Fruit fly (Drosophila melanogaster): ENCODE results near the gene puf.

puf gene

DNA sequence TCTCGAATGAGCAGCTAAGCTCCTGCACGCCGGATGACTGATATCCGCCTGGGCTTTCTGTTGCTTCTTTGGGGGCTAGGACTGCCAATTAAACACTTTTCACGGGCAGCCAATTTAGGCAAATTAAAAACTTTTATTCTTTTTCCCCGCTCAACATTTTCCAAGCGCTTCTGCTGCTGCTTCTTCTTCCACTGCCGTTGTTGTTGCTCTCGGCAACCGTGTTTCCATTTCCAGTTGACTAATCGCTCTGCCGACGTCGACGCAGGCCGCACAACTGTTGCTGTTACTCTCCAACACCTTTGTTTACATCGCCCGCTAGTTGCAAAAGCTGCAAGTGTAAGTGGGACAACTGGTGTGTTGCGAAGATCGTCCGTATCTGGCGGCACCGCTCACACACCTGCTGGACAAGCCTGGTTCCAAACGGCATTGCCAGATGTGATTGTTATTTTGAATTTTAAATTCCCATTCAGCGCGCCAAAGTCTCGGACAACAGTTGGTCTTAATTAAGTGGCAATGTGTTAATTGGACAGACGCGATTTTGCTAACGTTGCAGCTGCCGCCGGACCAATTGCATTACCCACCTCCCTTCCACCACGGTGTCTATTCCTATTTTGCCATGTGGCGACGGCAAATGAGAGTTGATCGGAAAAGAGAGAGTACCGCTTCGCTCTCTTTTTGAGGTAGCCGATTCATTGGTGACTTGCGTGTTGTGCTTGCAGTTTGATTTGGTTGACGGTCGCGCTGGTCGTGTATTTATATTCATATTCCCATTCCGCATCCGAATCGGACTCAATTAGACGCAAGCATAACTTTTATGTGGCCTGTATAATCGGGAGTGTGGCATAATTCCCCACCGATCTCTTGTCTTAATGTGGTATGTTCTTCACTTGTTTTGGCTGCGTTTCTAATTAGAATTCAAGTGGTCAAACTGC, 19.7 kb downstream of the puf start, which contains the start of gene Wsck:
TSS of gene Wsck (minus strand) at position 199 of the 932 bp plus-strand sequence.
- TF ChIP-seq OdsH (GFP tag; optimal IDR thresholded peaks at IDR 0.05) (no peak), CG1621 (tag; optimal IDR thresholded peaks at IDR 0.05) (peak; percentile 67), Gug (GFP tag; IDR thresholded peaks at IDR 0.05) (no peak), fkh (GFP tag; optimal IDR thresholded peaks at IDR 0.05) (peak; percentile 98), Lpt (GFP tag; optimal IDR thresholded peaks at IDR 0.05) (peak; percentile 53), eg (GFP tag; IDR thresholded peaks at IDR 0.05) (peak; percentile 37; the same call in 1 of the 3 replicates), dsx (GFP tag; optimal IDR thresholded peaks at IDR 0.05; ENCODE audit: poor library complexity, severe bottlenecking) (no peak), CG6163 (GFP tag; IDR thresholded peaks at IDR 0.05) (peak; percentile 55; the same call in 1 of the 3 replicates), CG7368 (GFP tag; optimal IDR thresholded peaks at IDR 0.05) (no peak), Sox14 (GFP tag; optimal IDR thresholded peaks at IDR 0.05) (peak; percentile 96), esn (GFP tag; optimal IDR thresholded peaks at IDR 0.05) (peak; percentile 39), CG8119 (GFP tag; IDR thresholded peaks at IDR 0.05) (peak; percentile 21; the same call in 1 of the 3 replicates), CG8319 (GFP tag; optimal IDR thresholded peaks at IDR 0.05) (no peak), Eip78C (GFP tag) (peak; percentile 71), net (GFP tag; optimal IDR thresholded peaks at IDR 0.05) (peak; percentile 24), topi (GFP tag; optimal IDR thresholded peaks at IDR 0.05) (no peak), CG16779 (tag; optimal IDR thresholded peaks at IDR 0.05) (no peak)

DNA sequence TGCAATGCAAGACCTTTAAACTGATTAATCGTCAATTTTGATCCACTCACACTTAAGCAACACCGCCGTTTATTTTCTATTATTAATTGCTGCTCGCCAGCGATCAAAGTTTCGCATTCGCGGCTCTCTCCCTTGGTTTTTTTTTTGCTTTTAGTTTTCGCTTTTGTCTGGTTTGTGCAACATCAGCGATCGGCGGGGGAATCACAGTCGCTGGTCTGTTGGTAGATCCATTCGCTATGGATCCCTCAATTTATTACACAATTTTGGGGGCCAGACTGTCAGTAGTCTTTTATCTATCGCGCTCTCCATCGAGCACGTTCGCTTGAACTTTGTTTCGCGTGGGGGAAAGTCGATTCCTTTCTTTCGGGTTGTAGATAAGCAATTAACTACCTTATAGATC, 23.2 kb downstream of the puf start:
- TF ChIP-seq Blimp-1 (GFP tag; optimal IDR thresholded peaks at IDR 0.05) (no peak), ss (GFP tag; optimal IDR thresholded peaks at IDR 0.05) (no peak), vri (GFP tag; optimal IDR thresholded peaks at IDR 0.05) (peak; percentile 43), CG32006 (GFP tag; optimal IDR thresholded peaks at IDR 0.05) (no peak), CG6276 (GFP tag; optimal IDR thresholded peaks at IDR 0.05) (peak; percentile 15), eg (GFP tag; IDR thresholded peaks at IDR 0.05) (peak; percentile 24; the same call in 1 of the 3 replicates)

DNA sequence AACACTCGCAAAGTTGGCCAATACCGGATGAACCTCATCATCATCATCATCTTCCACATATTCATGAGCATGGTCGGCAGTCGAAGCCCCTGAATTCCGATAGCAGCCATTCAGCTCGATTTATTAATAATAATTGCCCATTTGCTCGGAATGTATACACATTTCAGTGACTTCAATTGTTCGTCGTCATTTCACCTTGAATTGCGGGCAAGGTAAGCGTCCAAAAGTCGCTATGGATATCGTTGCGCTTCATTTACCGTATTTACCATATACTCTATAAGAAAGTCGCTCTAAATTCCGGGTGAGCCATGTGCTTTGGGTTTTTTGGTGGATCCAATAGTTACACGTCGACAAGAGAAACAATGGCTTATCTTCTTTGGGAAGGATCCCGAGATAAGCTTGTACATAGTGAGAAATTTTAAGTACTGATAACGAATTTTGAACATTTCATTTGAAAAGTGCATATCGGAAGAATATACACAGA, 23.8 kb downstream of the puf start:
- peak; percentile 17 for TF ChIP-seq acj6 (GFP tag; optimal IDR thresholded peaks at IDR 0.05)
- peak; percentile 36 for TF ChIP-seq Sox102F (GFP tag; optimal IDR thresholded peaks at IDR 0.05)
- TF ChIP-seq OdsH (GFP tag; optimal IDR thresholded peaks at IDR 0.05), result no peak
- no peak for TF ChIP-seq salr (GFP tag; optimal IDR thresholded peaks at IDR 0.05)
- TF ChIP-seq CG31627 (GFP tag; optimal IDR thresholded peaks at IDR 0.05), result peak; percentile 46
- TF ChIP-seq CG8632 (GFP tag; optimal IDR thresholded peaks at IDR 0.05), result peak; percentile 46
- no peak for TF ChIP-seq CG11294 (GFP tag; IDR thresholded peaks at IDR 0.05)
- peak; percentile 10 for TF ChIP-seq fd59A (GFP tag; optimal IDR thresholded peaks at IDR 0.05)
- no peak for TF ChIP-seq vri (GFP tag; optimal IDR thresholded peaks at IDR 0.05)
- TF ChIP-seq Sox14 (GFP tag; optimal IDR thresholded peaks at IDR 0.05), result peak; percentile 36
- no peak for TF ChIP-seq CG11902 (GFP tag; optimal IDR thresholded peaks at IDR 0.05)
- no peak for TF ChIP-seq Met (GFP tag; optimal IDR thresholded peaks at IDR 0.05)
- no peak for TF ChIP-seq CG16779 (tag; optimal IDR thresholded peaks at IDR 0.05)
- no peak for TF ChIP-seq pdm3 (GFP tag; optimal IDR thresholded peaks at IDR 0.05)
- TF ChIP-seq CG32006 (GFP tag; optimal IDR thresholded peaks at IDR 0.05), result peak; percentile 73
- no peak for TF ChIP-seq dsx (GFP tag; optimal IDR thresholded peaks at IDR 0.05; ENCODE audit: poor library complexity, severe bottlenecking)
- peak; percentile 30 for TF ChIP-seq Hr39 (GFP tag; optimal IDR thresholded peaks at IDR 0.05)
- no peak for TF ChIP-seq CG6792 (GFP tag; optimal IDR thresholded peaks at IDR 0.05)
- TF ChIP-seq CG34406 (GFP tag; optimal IDR thresholded peaks at IDR 0.05), result peak; percentile 21
- TF ChIP-seq CG11762 (GFP tag; optimal IDR thresholded peaks at IDR 0.05; ENCODE audit: insufficient read depth), result no peak
- peak; percentile 38 for TF ChIP-seq dac (GFP tag; optimal IDR thresholded peaks at IDR 0.05)
- peak; percentile 30 for TF ChIP-seq Lpt (GFP tag; optimal IDR thresholded peaks at IDR 0.05)
- TF ChIP-seq Eip78C (GFP tag), result peak; percentile 87
- TF ChIP-seq CG10631 (GFP tag; optimal IDR thresholded peaks at IDR 0.05), result no peak
- TF ChIP-seq Smox (GFP tag; optimal IDR thresholded peaks at IDR 0.05), result no peak
- TF ChIP-seq CG15336 (GFP tag; IDR thresholded peaks at IDR 0.05), result peak; percentile 58
- no peak for TF ChIP-seq ss (GFP tag; optimal IDR thresholded peaks at IDR 0.05)
- TF ChIP-seq CG6163 (GFP tag; IDR thresholded peaks at IDR 0.05), result peak; percentile 58; the same call in 1 of the 3 replicates
- peak; percentile 23 for TF ChIP-seq CG6276 (GFP tag; optimal IDR thresholded peaks at IDR 0.05)
- TF ChIP-seq achi (GFP tag; optimal IDR thresholded peaks at IDR 0.05), result peak; percentile 20
- peak; percentile 0 for TF ChIP-seq cyc (GFP tag; optimal IDR thresholded peaks at IDR 0.05)
- 0 out of 3 replicates have a peak, but pooled peaks have one; percentile 49 for TF ChIP-seq CG8119 (GFP tag; IDR thresholded peaks at IDR 0.05)
- TF ChIP-seq svp (GFP tag), result peak; percentile 73
- no peak for TF ChIP-seq Hr38 (GFP tag; optimal IDR thresholded peaks at IDR 0.05)

Data from whole organism, prepupa.